Worm (Caenorhabditis elegans): ENCODE measurements around the gene C44B11.4.

C44B11.4 gene

DNA sequence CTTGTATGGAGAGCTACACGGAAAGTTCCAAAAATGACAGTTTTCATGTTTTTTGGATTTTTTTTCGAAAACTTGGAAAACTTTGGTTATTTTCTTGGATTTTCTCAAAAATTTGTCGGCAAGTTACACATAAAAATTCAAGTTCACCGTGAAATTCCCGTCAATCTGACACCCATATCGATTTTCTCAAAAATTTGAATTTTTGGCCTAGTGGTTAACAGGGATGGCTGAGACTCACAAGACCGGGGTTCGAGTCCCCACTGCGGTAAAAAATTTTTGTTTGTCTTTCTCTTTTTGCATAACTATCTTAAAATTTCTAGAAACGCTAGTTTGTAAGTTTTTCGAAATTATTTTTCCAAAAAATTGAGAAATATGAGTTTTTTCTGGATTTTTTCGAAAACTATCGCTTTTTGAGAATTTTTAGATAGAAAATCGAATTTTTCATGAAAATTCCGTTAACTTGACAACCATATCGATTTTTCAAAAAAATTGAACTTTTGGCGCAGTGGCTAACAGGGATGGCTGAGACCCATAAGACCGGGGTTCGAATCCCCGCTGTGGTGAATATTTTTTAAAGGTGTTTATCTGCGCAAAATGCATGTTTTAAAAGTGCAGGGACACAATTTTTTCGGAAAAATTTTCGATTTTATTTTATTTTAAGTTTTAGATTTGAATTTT, 42.8 kb downstream of the C44B11.4 start:
- TF ChIP-seq ttx-3 (tag; optimal IDR thresholded peaks at IDR 0.05) (no peak), ceh-31 (tag; optimal IDR thresholded peaks at IDR 0.05) (no peak), eyg-1 (tag; optimal IDR thresholded peaks at IDR 0.05) (no peak), ceh-2 (tag; optimal IDR thresholded peaks at IDR 0.05) (no peak), syd-9 (tag; optimal IDR thresholded peaks at IDR 0.05) (no peak), ceh-45 (GFP tag; IDR thresholded peaks at IDR 0.05) (no peak), sox-4 (tag; optimal IDR thresholded peaks at IDR 0.05) (no peak), T23F11.4 (GFP tag; optimal IDR thresholded peaks at IDR 0.05) (no peak), ama-1 (optimal IDR thresholded peaks at IDR 0.05) (no peak), ceh-30 (tag; optimal IDR thresholded peaks at IDR 0.05) (no peak)

DNA sequence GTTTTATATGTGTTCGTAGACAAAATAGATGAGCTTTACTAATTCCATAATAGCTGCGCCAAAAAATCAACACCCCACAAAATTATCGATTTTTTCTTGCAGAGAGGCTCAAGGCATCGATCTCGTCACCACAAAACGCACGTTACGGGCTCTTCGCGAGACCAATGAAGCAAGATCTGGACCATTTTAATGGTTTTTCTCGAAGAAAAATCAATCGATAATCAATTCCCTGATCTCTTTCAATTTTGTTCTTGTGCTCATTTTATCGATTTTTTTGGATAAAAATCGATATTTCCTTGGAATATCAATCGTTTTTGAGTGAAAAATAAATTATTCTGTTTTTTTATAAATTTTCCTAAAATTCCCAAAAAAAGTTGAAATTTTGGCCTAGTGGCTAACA, 43.4 kb downstream of the C44B11.4 start:
- TF ChIP-seq sox-4 (tag; optimal IDR thresholded peaks at IDR 0.05), result no peak

DNA sequence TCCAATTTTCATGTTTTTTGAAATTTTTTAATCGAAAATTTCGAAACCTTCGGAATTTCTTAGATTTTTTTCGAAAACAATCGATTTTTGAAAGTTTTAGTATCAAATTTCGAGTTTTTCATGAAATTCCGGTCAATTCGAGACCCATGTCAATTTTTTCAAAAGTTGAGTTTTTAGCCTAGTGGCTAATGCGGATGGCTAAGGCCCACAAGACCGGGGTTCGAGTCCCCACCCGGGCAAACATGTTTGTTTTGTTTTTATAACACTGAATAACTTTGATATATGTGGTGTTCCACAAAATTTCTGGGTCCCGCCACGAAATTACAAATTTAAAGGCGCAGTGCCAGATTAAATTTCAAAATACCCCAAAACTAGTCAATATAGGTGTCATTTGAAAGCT, 44.1 kb downstream of the C44B11.4 start:
- TF ChIP-seq elt-4 (tag; optimal IDR thresholded peaks at IDR 0.05) (no peak), ceh-34 (tag; optimal IDR thresholded peaks at IDR 0.05) (no peak), ceh-48 (tag; optimal IDR thresholded peaks at IDR 0.05) (no peak), Y22D7AL.16 (tag; optimal IDR thresholded peaks at IDR 0.05) (no peak), ttx-3 (tag; optimal IDR thresholded peaks at IDR 0.05) (no peak), ceh-18 (tag; optimal IDR thresholded peaks at IDR 0.05) (no peak), nhr-232 (tag; optimal IDR thresholded peaks at IDR 0.05) (no peak), T23F11.4 (GFP tag; optimal IDR thresholded peaks at IDR 0.05) (no peak), nhr-11 (tag; optimal IDR thresholded peaks at IDR 0.05) (no peak), ceh-2 (tag; optimal IDR thresholded peaks at IDR 0.05) (no peak), C08G9.2 (tag; optimal IDR thresholded peaks at IDR 0.05) (no peak), dmd-4 (tag; optimal IDR thresholded peaks at IDR 0.05; ENCODE audit: borderline replicate concordance) (no peak), C38D4.7 (GFP tag; optimal IDR thresholded peaks at IDR 0.05) (no peak)

DNA sequence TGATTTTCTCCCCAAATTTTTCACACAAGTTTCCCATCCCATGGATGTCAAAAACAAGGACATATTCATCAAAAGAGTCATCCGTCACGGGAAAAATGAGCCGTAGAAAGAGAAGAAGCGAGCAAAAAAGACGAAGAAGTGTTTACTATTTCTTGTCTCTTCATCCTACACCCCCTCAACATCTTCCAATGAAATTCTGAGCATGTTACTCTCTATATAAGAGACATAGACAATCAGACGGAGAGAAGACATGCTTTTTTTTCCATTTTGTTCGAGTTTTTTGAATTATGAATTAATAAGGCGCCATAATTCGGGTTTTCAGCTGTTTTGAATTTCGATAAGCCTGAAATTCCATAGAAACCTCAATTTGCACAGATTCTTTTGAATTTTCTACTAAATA, 47.5 kb downstream of the C44B11.4 start:
- TF ChIP-seq K09A11.1 (tag; optimal IDR thresholded peaks at IDR 0.05; ENCODE audit: insufficient read depth), result no peak
- TF ChIP-seq unc-55 (GFP tag; optimal IDR thresholded peaks at IDR 0.05), result no peak
- TF ChIP-seq dmd-4 (tag; optimal IDR thresholded peaks at IDR 0.05; ENCODE audit: borderline replicate concordance), result no peak
- TF ChIP-seq ceh-24 (tag; optimal IDR thresholded peaks at IDR 0.05), result no peak
- no peak for TF ChIP-seq lim-6 (tag; optimal IDR thresholded peaks at IDR 0.05)
- TF ChIP-seq hlh-15 (tag; optimal IDR thresholded peaks at IDR 0.05), result no peak
- TF ChIP-seq ceh-18 (tag; optimal IDR thresholded peaks at IDR 0.05), result no peak
- no peak for TF ChIP-seq gmeb-2 (tag; optimal IDR thresholded peaks at IDR 0.05)
- TF ChIP-seq pax-1 (tag; optimal IDR thresholded peaks at IDR 0.05), result no peak
- no peak for TF ChIP-seq sox-4 (tag; optimal IDR thresholded peaks at IDR 0.05)
- no peak for TF ChIP-seq ceh-22 (tag; optimal IDR thresholded peaks at IDR 0.05)
- TF ChIP-seq fkh-10 (GFP tag; optimal IDR thresholded peaks at IDR 0.05), result no peak
- TF ChIP-seq pqm-1 (tag; optimal IDR thresholded peaks at IDR 0.05), result no peak
- no peak for TF ChIP-seq elt-2 (tag; optimal IDR thresholded peaks at IDR 0.05)
- TF ChIP-seq nfya-1 (tag; optimal IDR thresholded peaks at IDR 0.05), result no peak
- no peak for TF ChIP-seq hlh-8 (tag; optimal IDR thresholded peaks at IDR 0.05)
- no peak for TF ChIP-seq rnt-1 (tag; optimal IDR thresholded peaks at IDR 0.05)
- TF ChIP-seq ceh-45 (GFP tag; IDR thresholded peaks at IDR 0.05), result no peak
- TF ChIP-seq ztf-16 (tag; optimal IDR thresholded peaks at IDR 0.05), result no peak

DNA sequence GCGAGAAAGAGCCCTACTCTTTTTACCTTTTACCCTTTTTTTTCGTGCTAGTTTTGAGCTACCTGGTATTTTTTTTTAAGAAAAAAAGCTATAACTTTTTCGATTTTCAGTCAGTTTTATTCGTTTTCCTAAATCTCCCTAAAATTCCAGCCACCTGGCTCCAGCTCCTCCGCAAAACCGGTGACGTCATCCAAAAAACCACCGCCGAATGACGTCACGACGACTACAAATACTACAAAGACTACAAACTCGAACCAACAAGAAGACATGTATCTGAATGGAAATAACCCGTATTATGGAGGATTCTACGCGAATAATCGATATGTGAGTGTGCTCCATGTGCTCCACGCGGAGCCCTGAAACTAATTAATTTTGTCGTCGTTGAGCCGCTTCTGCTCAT, 48.9 kb downstream of the C44B11.4 start:
- TF ChIP-seq tbx-7 (tag; optimal IDR thresholded peaks at IDR 0.05) (no peak), sox-4 (tag; optimal IDR thresholded peaks at IDR 0.05) (no peak), nfya-1 (tag; optimal IDR thresholded peaks at IDR 0.05) (no peak), C38D4.7 (GFP tag; optimal IDR thresholded peaks at IDR 0.05) (no peak), ztf-16 (tag; optimal IDR thresholded peaks at IDR 0.05) (no peak), ama-1 (optimal IDR thresholded peaks at IDR 0.05) (no peak), pat-9 (tag; optimal IDR thresholded peaks at IDR 0.05) (no peak), ceh-18 (tag; optimal IDR thresholded peaks at IDR 0.05) (no peak), Y22D7AL.16 (tag; optimal IDR thresholded peaks at IDR 0.05) (no peak), fax-1 (tag; optimal IDR thresholded peaks at IDR 0.05) (no peak), npax-4 (tag; optimal IDR thresholded peaks at IDR 0.05) (no peak), pax-1 (tag; optimal IDR thresholded peaks at IDR 0.05) (no peak), ceh-6 (GFP tag; optimal IDR thresholded peaks at IDR 0.05) (no peak), ceh-24 (tag; optimal IDR thresholded peaks at IDR 0.05) (no peak), K02D7.2 (tag; optimal IDR thresholded peaks at IDR 0.05) (no peak), dve-1 (tag; optimal IDR thresholded peaks at IDR 0.05) (no peak), pha-4 (tag; optimal IDR thresholded peaks at IDR 0.05) (no peak), ceh-30 (tag; optimal IDR thresholded peaks at IDR 0.05) (no peak), hlh-6 (tag; optimal IDR thresholded peaks at IDR 0.05) (no peak)

Data from whole organism, late embryonic.